Fruit fly (Drosophila melanogaster) whole organism, adult: Measurements from ENCODE around the gene Snmp2.

ENCODE experiments used
- CG11617 ChIP-seq: fragments of 200-800 bp; sonication (Bioruptor generic); optimal IDR thresholded peaks from 2 replicates; lab custom pipeline; 2017; ENCODE audit warnings: mild to moderate bottlenecking, missing biosample characterization, missing genetic modification reagents, missing genetic modification characterization
- CG12768 ChIP-seq: fragments of 200-800 bp; sonication (Bioruptor generic); optimal IDR thresholded peaks from 2 replicates; lab custom pipeline; 2017; ENCODE audit warnings: missing biosample characterization, missing genetic modification characterization, mild to moderate bottlenecking, moderate library complexity, missing genetic modification reagents
- CG14711 ChIP-seq: fragments of 200-800 bp; sonication (Bioruptor generic); optimal IDR thresholded peaks from 2 replicates; lab custom pipeline; 2018; ENCODE audit warnings: missing biosample characterization, mild to moderate bottlenecking, missing genetic modification characterization, moderate library complexity
- CG1620 ChIP-seq: fragments of 200-800 bp; sonication (Bioruptor generic); optimal IDR thresholded peaks from 2 replicates; lab custom pipeline; 2016; ENCODE audit warnings: missing biosample characterization, missing genetic modification characterization
- CG33017 ChIP-seq: fragments of 200-800 bp; sonication (Bioruptor generic); optimal IDR thresholded peaks from 2 replicates; lab custom pipeline; 2018; ENCODE audit warnings: missing biosample characterization, mild to moderate bottlenecking, missing genetic modification characterization, moderate library complexity
- CG5204 ChIP-seq: fragments of 200-800 bp; sonication (Bioruptor generic); optimal IDR thresholded peaks from 2 replicates; lab custom pipeline; 2016; ENCODE audit warnings: missing biosample characterization, missing genetic modification characterization
- CG7045 ChIP-seq: fragments of 200-800 bp; sonication (Bioruptor generic); optimal IDR thresholded peaks from 2 replicates; lab custom pipeline; 2017; ENCODE audit warnings: missing biosample characterization, mild to moderate bottlenecking, missing genetic modification characterization
- CG7101 ChIP-seq: fragments of 200-800 bp; sonication (Bioruptor generic); optimal IDR thresholded peaks from 2 replicates; lab custom pipeline; 2018; ENCODE audit warnings: missing biosample characterization, mild to moderate bottlenecking, missing genetic modification characterization, moderate library complexity
- Clk ChIP-seq: fragments of 200-800 bp; sonication (Bioruptor generic); optimal IDR thresholded peaks from 2 replicates; lab custom pipeline; 2017; ENCODE audit warnings: missing biosample characterization, missing genetic modification characterization
- Crg-1 ChIP-seq: fragments of 200-800 bp; sonication (Bioruptor generic); optimal IDR thresholded peaks from 2 replicates; lab custom pipeline; 2016; ENCODE audit warnings: missing biosample characterization, missing genetic modification characterization
- Hr96 ChIP-seq: fragments of 200-800 bp; sonication (Bioruptor generic); optimal IDR thresholded peaks from 2 replicates; lab custom pipeline; 2016; ENCODE audit warnings: missing biosample characterization, missing genetic modification characterization
- Mnt ChIP-seq: fragments of 200-800 bp; sonication (Bioruptor generic); optimal IDR thresholded peaks from 2 replicates; lab custom pipeline; 2016; ENCODE audit warnings: missing biosample characterization, mild to moderate bottlenecking, missing genetic modification characterization
- bab1 ChIP-seq: fragments of 200-800 bp; sonication (Bioruptor generic); optimal IDR thresholded peaks from 3 replicates; lab custom pipeline; 2019; ENCODE audit warnings: missing biosample characterization, mild to moderate bottlenecking, missing genetic modification characterization, moderate library complexity
- cic ChIP-seq: fragments of 200-800 bp; sonication (Bioruptor generic); optimal IDR thresholded peaks from 2 replicates; lab custom pipeline; 2017; ENCODE audit warnings: missing biosample characterization, mild to moderate bottlenecking, missing genetic modification characterization, moderate library complexity
- cnc ChIP-seq, 2 experiments: fragments of >200 bp; optimal IDR thresholded peaks; 2 replicates each; lab custom pipeline; 2017
- kay ChIP-seq: fragments of 200-800 bp; sonication (Bioruptor generic); peaks from one replicate; lab custom pipeline; 2016; ENCODE audit warnings: missing biosample characterization, missing genetic modification characterization, borderline replicate concordance
- ovo ChIP-seq: fragments of 200-800 bp; sonication (Bioruptor generic); optimal IDR thresholded peaks from 2 replicates; lab custom pipeline; 2016; ENCODE audit warnings: missing biosample characterization, missing genetic modification characterization
- pad ChIP-seq: fragments of 200-800 bp; sonication (Bioruptor generic); optimal IDR thresholded peaks from 3 replicates; lab custom pipeline; 2017; ENCODE audit warnings: missing biosample characterization, missing genetic modification characterization, mild to moderate bottlenecking, moderate library complexity, missing genetic modification reagents
- tj ChIP-seq: fragments of 200-800 bp; sonication (Bioruptor generic); optimal IDR thresholded peaks from 3 replicates; lab custom pipeline; 2017; ENCODE audit warnings: missing biosample characterization, mild to moderate bottlenecking, missing genetic modification characterization, moderate library complexity
- toe ChIP-seq: fragments of 200-800 bp; sonication (Bioruptor generic); optimal IDR thresholded peaks from 2 replicates; lab custom pipeline; 2016; ENCODE audit warnings: missing biosample characterization, missing genetic modification characterization

Snmp2 gene

dm6 chr3L:7742941-7743340 is at the start of gene Snmp2:
Snmp2 (minus strand) TSS chr3L:7743041.
- no peak for TF ChIP-seq Clk (GFP tag; lab: Kevin White, UChicago)
- TF ChIP-seq kay (GFP tag; lab: Kevin White, UChicago): no peak
- TF ChIP-seq tj: no peak
- TF ChIP-seq Crg-1 (GFP tag; lab: Kevin White, UChicago): no peak
- TF ChIP-seq ovo (GFP tag; lab: Kevin White, UChicago): no peak
- TF ChIP-seq CG33017 (tag; lab: Kevin White, UChicago): no peak
- no peak for TF ChIP-seq cic (GFP tag; lab: Kevin White, UChicago)
- no peak for TF ChIP-seq Mnt (GFP tag; lab: Kevin White, UChicago)
- TF ChIP-seq pad (GFP tag; lab: Kevin White, UChicago): no peak
- TF ChIP-seq toe: no peak
- no peak for TF ChIP-seq Hr96 (GFP tag; lab: Kevin White, UChicago)
- no peak for TF ChIP-seq CG11617 (GFP tag; lab: Kevin White, UChicago)
- TF ChIP-seq CG7101 (tag; lab: Kevin White, UChicago): no peak
- TF ChIP-seq CG5204 (GFP tag; lab: Kevin White, UChicago): no peak
- no peak for TF ChIP-seq CG7045
- TF ChIP-seq CG12768 (GFP tag; lab: Kevin White, UChicago): no peak

- peak; percentile 44 for TF ChIP-seq CG14711 (tag; lab: Kevin White, UChicago)
- no peak for TF ChIP-seq Clk (GFP tag; lab: Kevin White, UChicago)
- TF ChIP-seq tj: peak; percentile 69
- TF ChIP-seq CG1620 (GFP tag; lab: Kevin White, UChicago): no peak
- no peak for TF ChIP-seq cnc (optimal IDR thresholded peaks at IDR 0.05; lab: Kevin White, UChicago)
- TF ChIP-seq CG7045: no peak
- TF ChIP-seq CG7101 (tag; lab: Kevin White, UChicago): no peak
- no peak for TF ChIP-seq CG12768 (GFP tag; lab: Kevin White, UChicago)
- no peak for TF ChIP-seq cic (GFP tag; lab: Kevin White, UChicago)
- TF ChIP-seq Crg-1 (GFP tag; lab: Kevin White, UChicago): no peak
- TF ChIP-seq pad (GFP tag; lab: Kevin White, UChicago): no peak
- no peak for TF ChIP-seq toe
- TF ChIP-seq CG11617 (GFP tag; lab: Kevin White, UChicago): no peak
- no peak for TF ChIP-seq Mnt (GFP tag; lab: Kevin White, UChicago)
- no peak for TF ChIP-seq CG5204 (GFP tag; lab: Kevin White, UChicago)
- TF ChIP-seq bab1 (GFP tag; lab: Kevin White, UChicago): no peak
- TF ChIP-seq kay (GFP tag; lab: Kevin White, UChicago): peak; percentile 23
- no peak for TF ChIP-seq Hr96 (GFP tag; lab: Kevin White, UChicago)
- TF ChIP-seq ovo (GFP tag; lab: Kevin White, UChicago): no peak
- no peak for TF ChIP-seq CG33017 (tag; lab: Kevin White, UChicago)
Measured at dm6 chr3L:7792249-7792648, 49.4 kb upstream of the Snmp2 start.

- no peak for TF ChIP-seq tj
- no peak for TF ChIP-seq kay (GFP tag; lab: Kevin White, UChicago)
- no peak for TF ChIP-seq CG7045
- TF ChIP-seq ovo (GFP tag; lab: Kevin White, UChicago): no peak
- peak; percentile 27 for TF ChIP-seq pad (GFP tag; lab: Kevin White, UChicago)
- TF ChIP-seq CG7101 (tag; lab: Kevin White, UChicago): peak; percentile 9
- no peak for TF ChIP-seq Clk (GFP tag; lab: Kevin White, UChicago)
- TF ChIP-seq CG33017 (tag; lab: Kevin White, UChicago): no peak
- TF ChIP-seq CG5204 (GFP tag; lab: Kevin White, UChicago): no peak
- peak; percentile 82 for TF ChIP-seq CG12768 (GFP tag; lab: Kevin White, UChicago)
- TF ChIP-seq cic (GFP tag; lab: Kevin White, UChicago): peak; percentile 77
Measured at dm6 chr3L:7790224-7790623, 47.4 kb upstream of the Snmp2 start.

- no peak for TF ChIP-seq cic (GFP tag; lab: Kevin White, UChicago)
- no peak for TF ChIP-seq CG1620 (GFP tag; lab: Kevin White, UChicago)
- no peak for TF ChIP-seq CG7045
- no peak for TF ChIP-seq Clk (GFP tag; lab: Kevin White, UChicago)
- TF ChIP-seq tj: peak; percentile 55
- TF ChIP-seq Crg-1 (GFP tag; lab: Kevin White, UChicago): no peak
Measured at dm6 chr3L:7787788-7788406, 45.1 kb upstream of the Snmp2 start.

- TF ChIP-seq CG33017 (tag; lab: Kevin White, UChicago) (no peak), CG5204 (GFP tag; lab: Kevin White, UChicago) (no peak), ovo (GFP tag; lab: Kevin White, UChicago) (no peak), cnc (optimal IDR thresholded peaks at IDR 0.05; lab: Kevin White, UChicago) (no peak), pad (GFP tag; lab: Kevin White, UChicago) (no peak), CG11617 (GFP tag; lab: Kevin White, UChicago) (no peak), bab1 (GFP tag; lab: Kevin White, UChicago) (no peak)
Measured at dm6 chr3L:7786989-7787388, 44.1 kb upstream of the Snmp2 start.

- no peak for TF ChIP-seq CG1620 (GFP tag; lab: Kevin White, UChicago)
- no peak for TF ChIP-seq CG12768 (GFP tag; lab: Kevin White, UChicago)
- no peak for TF ChIP-seq Crg-1 (GFP tag; lab: Kevin White, UChicago)
- TF ChIP-seq bab1 (GFP tag; lab: Kevin White, UChicago): no peak
- TF ChIP-seq cic (GFP tag; lab: Kevin White, UChicago): no peak
- no peak for TF ChIP-seq CG33017 (tag; lab: Kevin White, UChicago)
- TF ChIP-seq ovo (GFP tag; lab: Kevin White, UChicago): no peak
- TF ChIP-seq CG11617 (GFP tag; lab: Kevin White, UChicago): no peak
- no peak for TF ChIP-seq tj
- TF ChIP-seq toe: no peak
- no peak for TF ChIP-seq CG5204 (GFP tag; lab: Kevin White, UChicago)
- TF ChIP-seq CG7045: no peak
- no peak for TF ChIP-seq cnc (optimal IDR thresholded peaks at IDR 0.05; lab: Kevin White, UChicago)
- TF ChIP-seq CG14711 (tag; lab: Kevin White, UChicago): no peak
- no peak for TF ChIP-seq Mnt (GFP tag; lab: Kevin White, UChicago)
- TF ChIP-seq Clk (GFP tag; lab: Kevin White, UChicago): no peak
Measured at dm6 chr3L:7786263-7786662, 43.4 kb upstream of the Snmp2 start.
